Fruit fly (Drosophila melanogaster) whole organism, prepupa: ENCODE data around the gene SdicB.

Experiments
- CG10631 ChIP-seq: fragments of 200-800 bp; sonication (Bioruptor generic); optimal IDR thresholded peaks from 2 replicates; lab custom pipeline; 2016; ENCODE audit warnings: missing biosample characterization, missing genetic modification characterization
- CG10669 ChIP-seq: fragments of 200-800 bp; sonication (Bioruptor generic); optimal IDR thresholded peaks from 3 replicates; lab custom pipeline; 2018; ENCODE audit warnings: missing biosample characterization, mild to moderate bottlenecking, missing genetic modification characterization, moderate library complexity
- CG15336 ChIP-seq: fragments of 200-800 bp; sonication (Bioruptor generic); IDR thresholded peaks from 2 replicates; pipeline ENCODE4 v1.3.6; 2022; ENCODE audit warnings: missing biosample characterization, missing genetic modification characterization
- CG1621 ChIP-seq: fragments of 200-800 bp; sonication (Bioruptor generic); optimal IDR thresholded peaks from 3 replicates; lab custom pipeline; 2018; ENCODE audit warnings: missing biosample characterization, mild to moderate bottlenecking, missing genetic modification characterization
- CG34406 ChIP-seq: fragments of 200-800 bp; sonication (Bioruptor generic); optimal IDR thresholded peaks from 3 replicates; lab custom pipeline; 2016; ENCODE audit warnings: missing biosample characterization, missing genetic modification characterization
- CG3919 ChIP-seq: fragments of 200-800 bp; sonication (Bioruptor generic); optimal IDR thresholded peaks from 3 replicates; lab custom pipeline; 2016; ENCODE audit warnings: missing biosample characterization, missing genetic modification characterization
- CG4318 ChIP-seq: fragments of 200-800 bp; sonication (Bioruptor generic); optimal IDR thresholded peaks from 3 replicates; lab custom pipeline; 2017; ENCODE audit warnings: missing biosample characterization, mild to moderate bottlenecking, missing genetic modification characterization
- CG6854 ChIP-seq: fragments of 200-800 bp; sonication (Bioruptor generic); optimal IDR thresholded peaks from 2 replicates; lab custom pipeline; 2017; ENCODE audit warnings: missing biosample characterization, mild to moderate bottlenecking, missing genetic modification characterization
- Sox102F ChIP-seq: fragments of 200-800 bp; sonication (Bioruptor generic); optimal IDR thresholded peaks from 2 replicates; lab custom pipeline; 2016; ENCODE audit warnings: missing biosample characterization, mild to moderate bottlenecking, missing genetic modification characterization
- achi ChIP-seq: fragments of 200-800 bp; sonication (Bioruptor generic); optimal IDR thresholded peaks from 3 replicates; lab custom pipeline; 2016; ENCODE audit warnings: missing biosample characterization, missing genetic modification characterization
- acj6 ChIP-seq: fragments of 200-800 bp; sonication (Bioruptor generic); optimal IDR thresholded peaks from 3 replicates; lab custom pipeline; 2016; ENCODE audit warnings: missing biosample characterization, missing genetic modification characterization
- net ChIP-seq: fragments of 200-800 bp; sonication (Bioruptor generic); optimal IDR thresholded peaks from 3 replicates; lab custom pipeline; 2016; ENCODE audit warnings: missing biosample characterization, missing genetic modification characterization
- pdm3 ChIP-seq: fragments of 200-800 bp; sonication (Bioruptor generic); optimal IDR thresholded peaks from 3 replicates; lab custom pipeline; 2016; ENCODE audit warnings: missing biosample characterization, missing genetic modification characterization
- salr ChIP-seq, 2 experiments: fragments of 200-800 bp; sonication (Bioruptor generic); optimal IDR thresholded peaks; 3 replicates each; lab custom pipeline; 2016 to 2018; ENCODE audit warnings: missing biosample characterization in 2 of 2, missing genetic modification characterization in 2 of 2, mild to moderate bottlenecking in 1 of 2
- spab ChIP-seq: fragments of 200-800 bp; sonication (Bioruptor generic); optimal IDR thresholded peaks from 2 replicates; lab custom pipeline; 2017; ENCODE audit warnings: missing biosample characterization, mild to moderate bottlenecking, missing genetic modification characterization, missing genetic modification reagents

SdicB gene

DNA sequence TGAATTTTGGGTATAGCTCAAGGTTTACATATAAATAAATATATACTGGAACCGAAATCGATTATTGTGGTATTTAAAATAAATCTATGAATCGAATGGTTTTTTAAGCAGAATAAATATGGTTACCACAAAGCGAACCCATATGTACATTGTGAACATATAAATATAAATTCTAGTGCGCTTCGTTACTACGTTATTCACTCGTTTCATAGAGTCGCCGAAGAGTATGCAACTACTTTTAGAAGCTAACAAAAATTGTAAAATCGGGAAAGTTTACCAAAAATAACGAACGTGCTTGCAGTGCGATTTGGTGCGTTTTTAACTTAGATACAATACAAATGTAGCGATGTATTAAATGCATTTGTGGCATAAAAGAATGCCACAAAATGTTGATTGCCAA is 53.5 kb downstream of the SdicB start:
- TF ChIP-seq CG10631 (GFP tag; lab: Kevin White, UChicago) (no peak), CG6854 (GFP tag; lab: Kevin White, UChicago) (no peak), salr (GFP tag; optimal IDR thresholded peaks at IDR 0.05; lab: Kevin White, UChicago) (no peak), CG4318 (GFP tag; lab: Kevin White, UChicago) (no peak), CG1621 (tag; lab: Kevin White, UChicago) (no peak), CG10669 (no peak), acj6 (GFP tag; lab: Kevin White, UChicago) (no peak), spab (GFP tag; lab: Kevin White, UChicago) (no peak), Sox102F (GFP tag; lab: Kevin White, UChicago) (no peak), net (no peak), CG3919 (GFP tag; lab: Kevin White, UChicago) (no peak), CG34406 (GFP tag; lab: Kevin White, UChicago) (no peak), achi (GFP tag; lab: Kevin White, UChicago) (no peak), CG15336 (no peak), pdm3 (GFP tag; lab: Kevin White, UChicago) (no peak)
- TF ChIP-seq, all 60 proteins: peak for 0
